Fruit fly (Drosophila melanogaster) whole organism, embryonic: ENCODE results near the gene CG13613.

Experiments
- Abd-B ChIP-seq: fragments of 200-800 bp; sonication (Bioruptor generic); optimal IDR thresholded peaks from 2 replicates; lab custom pipeline; 2018; ENCODE audit warnings: missing biosample characterization, mild to moderate bottlenecking, missing genetic modification characterization, moderate library complexity
- Ada2b ChIP-seq: fragments of 200-800 bp; sonication (Bioruptor generic); IDR thresholded peaks from 2 replicates; pipeline ENCODE4 v1.3.6; 2022; ENCODE audit warnings: missing biosample characterization, missing genetic modification characterization
- Asciz ChIP-seq: fragments of 200-800 bp; sonication (Bioruptor generic); optimal IDR thresholded peaks from 2 replicates; lab custom pipeline; 2017; ENCODE audit warnings: missing biosample characterization, mild to moderate bottlenecking, missing genetic modification characterization, missing genetic modification reagents
- CG10321 ChIP-seq: fragments of 200-800 bp; sonication (Bioruptor generic); IDR thresholded peaks from 2 replicates; pipeline ENCODE4 v1.3.6; 2022; ENCODE audit warnings: missing biosample characterization, missing genetic modification characterization
- CG10654 ChIP-seq: fragments of 200-800 bp; sonication (Bioruptor generic); optimal IDR thresholded peaks from 2 replicates; lab custom pipeline; 2016; ENCODE audit warnings: missing biosample characterization, missing genetic modification characterization
- CG11723 ChIP-seq: fragments of 200-800 bp; sonication (Bioruptor generic); optimal IDR thresholded peaks from 2 replicates; lab custom pipeline; 2017; ENCODE audit warnings: missing biosample characterization, mild to moderate bottlenecking, missing genetic modification characterization
- CG12071 ChIP-seq: fragments of 200-800 bp; sonication (Bioruptor generic); optimal IDR thresholded peaks from 3 replicates; lab custom pipeline; 2018; ENCODE audit warnings: missing biosample characterization, mild to moderate bottlenecking, missing genetic modification characterization
- CG1233 ChIP-seq: fragments of 200-800 bp; sonication (Bioruptor generic); optimal IDR thresholded peaks from 4 replicates; lab custom pipeline; 2018; ENCODE audit warnings: missing biosample characterization, mild to moderate bottlenecking, missing genetic modification characterization
- CG12391 ChIP-seq: fragments of 200-800 bp; sonication (Bioruptor generic); optimal IDR thresholded peaks from 3 replicates; lab custom pipeline; 2018; ENCODE audit warnings: missing biosample characterization, mild to moderate bottlenecking, missing genetic modification characterization, moderate library complexity
- CG13624 ChIP-seq: fragments of 200-800 bp; sonication (Bioruptor generic); optimal IDR thresholded peaks from 2 replicates; lab custom pipeline; 2016; ENCODE audit warnings: missing biosample characterization, missing genetic modification characterization
- CG13894 ChIP-seq: fragments of 200-800 bp; sonication (Bioruptor generic); optimal IDR thresholded peaks from 3 replicates; lab custom pipeline; 2018; ENCODE audit warnings: missing biosample characterization, mild to moderate bottlenecking, missing genetic modification characterization, moderate library complexity
- CG17361 ChIP-seq: fragments of 200-800 bp; sonication (Bioruptor generic); IDR thresholded peaks from 3 replicates; pipeline ENCODE4 v1.3.6; 2022; ENCODE audit warnings: missing biosample characterization, missing genetic modification characterization
- CG17385 ChIP-seq: fragments of 200-800 bp; sonication (Bioruptor generic); optimal IDR thresholded peaks from 3 replicates; lab custom pipeline; 2018; ENCODE audit warnings: missing biosample characterization, mild to moderate bottlenecking, missing genetic modification characterization
- CG17568 ChIP-seq: fragments of 200-800 bp; sonication (Bioruptor generic); optimal IDR thresholded peaks from 2 replicates; lab custom pipeline; 2018; ENCODE audit warnings: missing biosample characterization, mild to moderate bottlenecking, missing genetic modification characterization, moderate library complexity
- CG17912 ChIP-seq: fragments of 200-800 bp; sonication (Bioruptor generic); optimal IDR thresholded peaks from 2 replicates; lab custom pipeline; 2018; ENCODE audit warnings: missing biosample characterization, mild to moderate bottlenecking, missing genetic modification characterization
- CG18764 ChIP-seq: fragments of 200-800 bp; sonication (Bioruptor generic); optimal IDR thresholded peaks from 3 replicates; lab custom pipeline; 2016; ENCODE audit warnings: missing biosample characterization, missing genetic modification characterization
- CG30020 ChIP-seq: fragments of 200-800 bp; optimal IDR thresholded peaks from 2 replicates; lab custom pipeline; 2019; ENCODE audit warnings: missing biosample characterization, mild to moderate bottlenecking, missing genetic modification characterization, moderate library complexity
- CG3065 ChIP-seq: fragments of 200-800 bp; sonication (Bioruptor generic); optimal IDR thresholded peaks from 2 replicates; lab custom pipeline; 2016; ENCODE audit warnings: missing biosample characterization, missing genetic modification characterization
- CG3726 ChIP-seq: fragments of 200-800 bp; sonication (Bioruptor generic); IDR thresholded peaks from 3 replicates; pipeline ENCODE4, ENCODE4 v1.3.6; 2022; ENCODE audit warnings: missing biosample characterization, missing genetic modification characterization
- CG6683 ChIP-seq: fragments of 200-800 bp; sonication (Bioruptor generic); optimal IDR thresholded peaks from 2 replicates; lab custom pipeline; 2017; ENCODE audit warnings: missing biosample characterization, mild to moderate bottlenecking, missing genetic modification characterization, missing genetic modification reagents
- CG7987 ChIP-seq: fragments of 200-800 bp; sonication (Bioruptor generic); optimal IDR thresholded peaks from 2 replicates; lab custom pipeline; 2018; ENCODE audit warnings: missing biosample characterization, mild to moderate bottlenecking, missing genetic modification characterization, moderate library complexity
- CG9932 ChIP-seq: fragments of 200-800 bp; sonication (Bioruptor generic); IDR thresholded peaks from 2 replicates; pipeline ENCODE4 v1.3.6; 2022; ENCODE audit warnings: missing biosample characterization, missing genetic modification characterization
- Camta ChIP-seq: fragments of 200-800 bp; sonication (Bioruptor generic); optimal IDR thresholded peaks from 2 replicates; lab custom pipeline; 2016; ENCODE audit warnings: missing biosample characterization, missing genetic modification characterization
- Dll ChIP-seq: fragments of 200-800 bp; sonication (Bioruptor generic); IDR thresholded peaks from 4 replicates; pipeline ENCODE4 v1.3.6; 2022; ENCODE audit warnings: missing biosample characterization, missing genetic modification characterization; ENCODE audit not compliant: partially characterized antibody
- Drgx ChIP-seq: fragments of 200-800 bp; sonication (Bioruptor generic); IDR thresholded peaks from 2 replicates; pipeline ENCODE4 v1.3.6; 2022; ENCODE audit warnings: missing biosample characterization, missing genetic modification characterization
- Ets65A ChIP-seq: fragments of 200-800 bp; sonication (Bioruptor generic); peaks from one replicate; lab custom pipeline; 2016; ENCODE audit warnings: missing biosample characterization, missing genetic modification characterization
- Gug ChIP-seq: fragments of 200-800 bp; sonication (Bioruptor generic); IDR thresholded peaks from 4 replicates; pipeline ENCODE4 v1.3.6; 2022; ENCODE audit warnings: missing biosample characterization, missing genetic modification characterization
- Lim3 ChIP-seq: fragments of 200-800 bp; sonication (Bioruptor generic); IDR thresholded peaks from 2 replicates; pipeline ENCODE4 v1.3.6; 2022; ENCODE audit warnings: missing biosample characterization, missing genetic modification characterization
- Med ChIP-seq: fragments of 200-800 bp; sonication (Bioruptor generic); peaks from one replicate; lab custom pipeline; 2016; ENCODE audit warnings: missing biosample characterization, missing genetic modification characterization, mild to moderate bottlenecking, inconsistent platforms, moderate library complexity
- Myb ChIP-seq: fragments of 200-800 bp; sonication (Bioruptor generic); optimal IDR thresholded peaks from 2 replicates; lab custom pipeline; 2016; ENCODE audit warnings: missing biosample characterization, missing genetic modification characterization
- NFAT ChIP-seq: fragments of 200-800 bp; sonication (Bioruptor generic); IDR thresholded peaks from 2 replicates; pipeline ENCODE4 v1.3.6; 2022; ENCODE audit warnings: missing biosample characterization, missing genetic modification characterization
- Nf-YC ChIP-seq: fragments of 200-800 bp; optimal IDR thresholded peaks from 3 replicates; lab custom pipeline; 2019; ENCODE audit warnings: missing biosample characterization, mild to moderate bottlenecking, missing genetic modification characterization, moderate library complexity
- Oli ChIP-seq: fragments of 200-800 bp; sonication (Bioruptor generic); optimal IDR thresholded peaks from 2 replicates; lab custom pipeline; 2018; ENCODE audit warnings: missing biosample characterization, mild to moderate bottlenecking, missing genetic modification characterization, moderate library complexity
- PHDP ChIP-seq: fragments of 200-800 bp; sonication (Bioruptor generic); optimal IDR thresholded peaks from 3 replicates; lab custom pipeline; 2018; ENCODE audit warnings: missing biosample characterization, mild to moderate bottlenecking, missing genetic modification characterization, moderate library complexity
- bowl ChIP-seq: fragments of 200-800 bp; sonication (Bioruptor generic); IDR thresholded peaks from 2 replicates; pipeline ENCODE4 v1.3.6; 2022; ENCODE audit warnings: missing biosample characterization, missing genetic modification characterization
- cad ChIP-seq: fragments of >200 bp; optimal IDR thresholded peaks from 2 replicates; lab custom pipeline; 2017; ENCODE audit warnings: missing biosample characterization, missing genetic modification characterization
- ci ChIP-seq: fragments of 200-800 bp; sonication (Bioruptor generic); IDR thresholded peaks from 3 replicates; pipeline ENCODE4 v1.3.6; 2022; ENCODE audit warnings: missing biosample characterization, missing genetic modification characterization
- en ChIP-seq: fragments of 200-800 bp; sonication (Bioruptor generic); optimal IDR thresholded peaks from 2 replicates; lab custom pipeline; 2016; ENCODE audit warnings: missing biosample characterization, missing genetic modification characterization
- eyg ChIP-seq: fragments of 200-800 bp; sonication (Bioruptor generic); optimal IDR thresholded peaks from 3 replicates; lab custom pipeline; 2016; ENCODE audit warnings: missing biosample characterization, missing genetic modification characterization
- fd102C ChIP-seq: fragments of 200-800 bp; sonication (Bioruptor generic); optimal IDR thresholded peaks from 2 replicates; lab custom pipeline; 2018; ENCODE audit warnings: missing biosample characterization, mild to moderate bottlenecking, missing genetic modification characterization, moderate library complexity
- fru ChIP-seq: fragments of >200 bp; optimal IDR thresholded peaks from 2 replicates; lab custom pipeline; 2017
- gce ChIP-seq: fragments of 200-800 bp; sonication (Bioruptor generic); IDR thresholded peaks from 3 replicates; pipeline ENCODE4 v1.3.6; 2022; ENCODE audit warnings: missing biosample characterization, missing genetic modification characterization
- gcm2 ChIP-seq: fragments of 200-800 bp; sonication (Bioruptor generic); optimal IDR thresholded peaks from 2 replicates; lab custom pipeline; 2016; ENCODE audit warnings: missing biosample characterization, missing genetic modification characterization
- gfzf ChIP-seq: fragments of 200-800 bp; sonication (Bioruptor generic); optimal IDR thresholded peaks from 2 replicates; lab custom pipeline; 2016; ENCODE audit warnings: missing biosample characterization, mild to moderate bottlenecking, missing genetic modification characterization, moderate library complexity
- gro ChIP-seq: fragments of 200-800 bp; sonication (Bioruptor generic); optimal IDR thresholded peaks from 2 replicates; lab custom pipeline; 2016; ENCODE audit warnings: missing biosample characterization, missing genetic modification characterization
- hb ChIP-seq: fragments of 200-800 bp; sonication (Bioruptor generic); IDR thresholded peaks from 3 replicates; pipeline ENCODE4 v1.3.6; 2022; ENCODE audit warnings: missing biosample characterization, missing genetic modification characterization; ENCODE audit not compliant: partially characterized antibody
- her ChIP-seq: fragments of 200-800 bp; sonication (Bioruptor generic); optimal IDR thresholded peaks from 2 replicates; lab custom pipeline; 2016; ENCODE audit warnings: missing biosample characterization, missing genetic modification characterization
- pita ChIP-seq: fragments of 200-800 bp; sonication (Bioruptor generic); optimal IDR thresholded peaks from 2 replicates; lab custom pipeline; 2017; ENCODE audit warnings: missing biosample characterization, mild to moderate bottlenecking, missing genetic modification characterization
- row ChIP-seq: fragments of 200-800 bp; sonication (Bioruptor generic); IDR thresholded peaks from 3 replicates; pipeline ENCODE4 v1.3.6; 2022; ENCODE audit warnings: missing biosample characterization, missing genetic modification characterization
- sd ChIP-seq: fragments of 200-800 bp; sonication (Bioruptor generic); optimal IDR thresholded peaks from 3 replicates; lab custom pipeline; 2018; ENCODE audit warnings: missing biosample characterization, mild to moderate bottlenecking, missing genetic modification characterization, moderate library complexity
- sug ChIP-seq: fragments of 200-800 bp; optimal IDR thresholded peaks from 2 replicates; lab custom pipeline; 2019; ENCODE audit warnings: missing biosample characterization, mild to moderate bottlenecking, missing genetic modification characterization, moderate library complexity
- trem ChIP-seq: fragments of 200-800 bp; optimal IDR thresholded peaks from 3 replicates; lab custom pipeline; 2019; ENCODE audit warnings: missing biosample characterization, mild to moderate bottlenecking, missing genetic modification characterization, moderate library complexity
- trh ChIP-seq: fragments of 200-800 bp; sonication (Bioruptor generic); optimal IDR thresholded peaks from 2 replicates; lab custom pipeline; 2016; ENCODE audit warnings: missing biosample characterization, missing genetic modification characterization

Gene CG13613

DNA sequence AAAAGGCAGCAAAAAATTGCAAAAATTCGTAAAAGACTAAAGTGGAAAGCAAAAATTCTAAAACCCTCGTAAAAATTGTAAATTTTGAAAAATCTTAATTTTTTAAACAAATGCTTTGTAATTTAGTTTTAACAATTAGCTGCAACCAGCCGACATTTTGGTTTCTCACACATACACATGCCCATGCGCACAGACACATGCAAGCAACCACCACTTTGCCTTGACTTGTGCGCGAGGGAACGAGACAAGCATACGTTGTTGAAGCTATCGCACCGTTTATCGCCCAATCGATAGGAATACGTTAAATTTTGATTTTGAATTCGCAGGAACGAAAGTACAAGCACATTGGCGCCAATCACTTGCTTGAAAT lies 45.0 kb upstream of the CG13613 start (continued):
- TF ChIP-seq ci (no peak), row (GFP tag; lab: Robert Waterston, UW) (peak; percentile 16; the same call in 1 of the 3 replicates), trem (tag; lab: Kevin White, UChicago) (peak; percentile 14), eyg (GFP tag; lab: Kevin White, UChicago) (no peak), Camta (no peak), CG17361 (GFP tag; lab: Robert Waterston, UW) (no peak), gro (GFP tag; lab: Kevin White, UChicago) (no peak), Lim3 (GFP tag; lab: Robert Waterston, UW) (no peak), Abd-B (GFP tag; lab: Kevin White, UChicago) (no peak), CG10654 (GFP tag; lab: Kevin White, UChicago) (no peak), trh (no peak), CG13624 (GFP tag; lab: Kevin White, UChicago) (no peak), Ets65A (GFP tag; lab: Kevin White, UChicago) (no peak), CG12391 (tag; lab: Kevin White, UChicago) (peak; percentile 79), Drgx (GFP tag; lab: Robert Waterston, UW) (no peak), Gug (GFP tag; lab: Robert Waterston, UW) (no peak), gfzf (GFP tag; lab: Kevin White, UChicago) (peak; percentile 13), CG3726 (no peak), Dll (GFP tag; lab: Robert Waterston, UW) (peak; percentile 66; the same call in 3 of the 4 replicates), Nf-YC (tag; lab: Kevin White, UChicago) (no peak), CG13894 (no peak), Ada2b (no peak), cad (GFP tag; lab: Kevin White, UChicago) (no peak), Myb (GFP tag; lab: Kevin White, UChicago) (peak; percentile 99), CG30020 (tag; lab: Kevin White, UChicago) (no peak), CG3065 (GFP tag; lab: Kevin White, UChicago) (no peak), CG17568 (GFP tag; lab: Kevin White, UChicago) (no peak), gcm2 (GFP tag; lab: Kevin White, UChicago) (no peak), gce (GFP tag; lab: Robert Waterston, UW) (no peak), pita (GFP tag; lab: Kevin White, UChicago) (no peak), PHDP (no peak), Med (peak; percentile 76), sug (tag; lab: Kevin White, UChicago) (no peak), CG17385 (GFP tag; lab: Kevin White, UChicago) (no peak), CG9932 (GFP tag; lab: Robert Waterston, UW) (no peak), her (GFP tag; lab: Kevin White, UChicago) (peak; percentile 4), CG12071 (no peak), Oli (tag; lab: Kevin White, UChicago) (no peak), sd (no peak), CG11723 (GFP tag; lab: Kevin White, UChicago) (no peak), fru (no peak), CG1233 (GFP tag; lab: Kevin White, UChicago) (no peak), Asciz (GFP tag; lab: Kevin White, UChicago) (no peak), NFAT (GFP tag; lab: Robert Waterston, UW) (no peak), CG10321 (GFP tag; lab: Robert Waterston, UW) (peak; percentile 97), hb (peak; percentile 59; the same call in 1 of the 3 replicates), bowl (no peak), CG17912 (GFP tag; lab: Kevin White, UChicago) (peak; percentile 25), CG7987 (GFP tag; lab: Kevin White, UChicago) (no peak), CG6683 (GFP tag; lab: Kevin White, UChicago) (no peak), fd102C (GFP tag; lab: Kevin White, UChicago) (no peak), CG18764 (GFP tag; lab: Kevin White, UChicago) (no peak), en (GFP tag; lab: Kevin White, UChicago) (no peak)
